Fruit fly (Drosophila melanogaster) whole organism, embryonic: ENCODE measurements around the gene Rrp45.

ENCODE experiments used
- Blimp-1 ChIP-seq: fragments of 200-800 bp; sonication (Bioruptor generic); optimal IDR thresholded peaks from 3 replicates; lab custom pipeline; 2018; ENCODE audit warnings: missing biosample characterization, missing genetic modification characterization, mild to moderate bottlenecking, moderate library complexity, missing genetic modification reagents
- Bteb2 ChIP-seq: fragments of 200-800 bp; sonication (Bioruptor generic); optimal IDR thresholded peaks from 2 replicates; lab custom pipeline; 2016; ENCODE audit warnings: missing biosample characterization, missing genetic modification characterization
- CG10959 ChIP-seq: fragments of 200-800 bp; sonication (Bioruptor generic); IDR thresholded peaks from 2 replicates; pipeline ENCODE4 v1.3.6; 2022; ENCODE audit warnings: missing biosample characterization, missing genetic modification characterization
- CG12155 ChIP-seq: fragments of 200-800 bp; sonication (Bioruptor generic); optimal IDR thresholded peaks from 3 replicates; lab custom pipeline; 2016; ENCODE audit warnings: missing biosample characterization, missing genetic modification characterization
- CG12236 ChIP-seq: fragments of 200-800 bp; sonication (Bioruptor generic); optimal IDR thresholded peaks from 2 replicates; lab custom pipeline; 2016; ENCODE audit warnings: missing biosample characterization, missing genetic modification characterization
- CG1233 ChIP-seq: fragments of 200-800 bp; sonication (Bioruptor generic); optimal IDR thresholded peaks from 4 replicates; lab custom pipeline; 2018; ENCODE audit warnings: missing biosample characterization, mild to moderate bottlenecking, missing genetic modification characterization
- CG13296 ChIP-seq: fragments of 200-800 bp; sonication (Bioruptor generic); optimal IDR thresholded peaks from 3 replicates; lab custom pipeline; 2018; ENCODE audit warnings: missing biosample characterization, mild to moderate bottlenecking, missing genetic modification characterization
- CG13424 ChIP-seq: fragments of 200-800 bp; sonication (Bioruptor generic); optimal IDR thresholded peaks from 2 replicates; lab custom pipeline; 2019; ENCODE audit warnings: missing biosample characterization, mild to moderate bottlenecking, missing genetic modification characterization, moderate library complexity
- CG13894 ChIP-seq: fragments of 200-800 bp; sonication (Bioruptor generic); optimal IDR thresholded peaks from 3 replicates; lab custom pipeline; 2018; ENCODE audit warnings: missing biosample characterization, mild to moderate bottlenecking, missing genetic modification characterization, moderate library complexity
- CG1529 ChIP-seq: fragments of 200-800 bp; sonication (Bioruptor generic); optimal IDR thresholded peaks from 3 replicates; lab custom pipeline; 2018; ENCODE audit warnings: missing biosample characterization, missing genetic modification characterization
- CG1603 ChIP-seq: fragments of 200-800 bp; sonication (Bioruptor generic); optimal IDR thresholded peaks from 2 replicates; lab custom pipeline; 2019; ENCODE audit warnings: missing biosample characterization, mild to moderate bottlenecking, missing genetic modification characterization, moderate library complexity
- CG16813 ChIP-seq: fragments of 200-800 bp; sonication (Bioruptor generic); IDR thresholded peaks from 3 replicates; pipeline ENCODE4 v1.3.6; 2022; ENCODE audit warnings: missing biosample characterization, missing genetic modification characterization; ENCODE audit not compliant: partially characterized antibody
- CG16863 ChIP-seq: fragments of 200-800 bp; sonication (Bioruptor generic); optimal IDR thresholded peaks from 3 replicates; lab custom pipeline; 2016; ENCODE audit warnings: missing biosample characterization, missing genetic modification characterization
- CG1832 ChIP-seq: fragments of 200-800 bp; sonication (Bioruptor generic); optimal IDR thresholded peaks from 2 replicates; lab custom pipeline; 2017; ENCODE audit warnings: missing biosample characterization, mild to moderate bottlenecking, missing genetic modification characterization, inconsistent platforms
- CG18599 ChIP-seq: fragments of 200-800 bp; sonication (Bioruptor generic); optimal IDR thresholded peaks from 3 replicates; lab custom pipeline; 2017; ENCODE audit warnings: missing biosample characterization, missing genetic modification characterization, mild to moderate bottlenecking, moderate library complexity, missing genetic modification reagents
- CG18619 ChIP-seq: fragments of 200-800 bp; sonication (Bioruptor generic); optimal IDR thresholded peaks from 3 replicates; lab custom pipeline; 2017; ENCODE audit warnings: missing biosample characterization, mild to moderate bottlenecking, missing genetic modification characterization
- CG2678 ChIP-seq: fragments of 200-800 bp; sonication (Bioruptor generic); optimal IDR thresholded peaks from 3 replicates; lab custom pipeline; 2019; ENCODE audit warnings: missing biosample characterization, mild to moderate bottlenecking, missing genetic modification characterization, moderate library complexity
- CG2889 ChIP-seq: fragments of 200-800 bp; sonication (Bioruptor generic); IDR thresholded peaks from 3 replicates; pipeline ENCODE4 v1.3.6; 2022; ENCODE audit warnings: missing biosample characterization, missing genetic modification characterization
- CG33557 ChIP-seq: fragments of 200-800 bp; sonication (Bioruptor generic); optimal IDR thresholded peaks from 2 replicates; lab custom pipeline; 2019; ENCODE audit warnings: missing biosample characterization, mild to moderate bottlenecking, missing genetic modification characterization, moderate library complexity
- CG4404 ChIP-seq: fragments of 200-800 bp; sonication (Bioruptor generic); IDR thresholded peaks from 2 replicates; pipeline ENCODE4 v1.3.6; 2022; ENCODE audit warnings: missing biosample characterization, missing genetic modification characterization
- CG4820 ChIP-seq: fragments of 200-800 bp; sonication (Bioruptor generic); optimal IDR thresholded peaks from 3 replicates; lab custom pipeline; 2016; ENCODE audit warnings: missing biosample characterization, missing genetic modification characterization
- CG7745 ChIP-seq: fragments of 200-800 bp; sonication (Bioruptor generic); optimal IDR thresholded peaks from 2 replicates; lab custom pipeline; 2018; ENCODE audit warnings: missing biosample characterization, mild to moderate bottlenecking, missing genetic modification characterization, moderate library complexity
- CHES-1-like ChIP-seq: fragments of 200-800 bp; sonication (Bioruptor generic); optimal IDR thresholded peaks from 2 replicates; lab custom pipeline; 2016; ENCODE audit warnings: missing biosample characterization, missing genetic modification characterization
- Deaf1 ChIP-seq: fragments of 200-800 bp; optimal IDR thresholded peaks from 3 replicates; lab custom pipeline; 2019; ENCODE audit warnings: missing biosample characterization, mild to moderate bottlenecking, missing genetic modification characterization, moderate library complexity
- Dfd ChIP-seq, 2 experiments: fragments of >200 bp; optimal IDR thresholded peaks; 2 replicates each; lab custom pipeline; 2017; ENCODE audit warnings: missing biosample characterization in 2 of 2, missing genetic modification characterization in 2 of 2
- Gsc ChIP-seq: fragments of 200-800 bp; sonication (Bioruptor generic); IDR thresholded peaks from 2 replicates; pipeline ENCODE4 v1.3.6; 2022; ENCODE audit warnings: missing biosample characterization, missing genetic modification characterization
- Hr39 ChIP-seq: fragments of >200 bp; optimal IDR thresholded peaks from 2 replicates; lab custom pipeline; 2017
- Stat92E ChIP-seq, 3 experiments: fragments of >200 bp in 2 of 3; fragments of 200-800 bp in 1 of 3; sonication (Bioruptor generic) in 1 of 3; optimal IDR thresholded peaks; 2 replicates each; lab custom pipeline; 2017 to 2019; ENCODE audit warnings: missing biosample characterization in 3 of 3, missing genetic modification characterization in 3 of 3, mild to moderate bottlenecking in 1 of 3, moderate library complexity in 1 of 3
- bigmax ChIP-seq: fragments of 200-800 bp; sonication (Bioruptor generic); optimal IDR thresholded peaks from 2 replicates; lab custom pipeline; 2018; ENCODE audit warnings: missing biosample characterization, mild to moderate bottlenecking, missing genetic modification characterization
- corto ChIP-seq: fragments of 200-800 bp; sonication (Bioruptor generic); optimal IDR thresholded peaks from 2 replicates; lab custom pipeline; 2016; ENCODE audit warnings: missing biosample characterization, mild to moderate bottlenecking, missing genetic modification characterization, moderate library complexity
- dmrt11E ChIP-seq: fragments of 200-800 bp; sonication (Bioruptor generic); optimal IDR thresholded peaks from 3 replicates; lab custom pipeline; 2018; ENCODE audit warnings: missing biosample characterization, mild to moderate bottlenecking, missing genetic modification characterization, moderate library complexity
- dmrt99B ChIP-seq: fragments of 200-800 bp; sonication (Bioruptor generic); optimal IDR thresholded peaks from 2 replicates; lab custom pipeline; 2018; ENCODE audit warnings: missing biosample characterization, mild to moderate bottlenecking, missing genetic modification characterization, moderate library complexity
- fd96Cb ChIP-seq: fragments of 200-800 bp; sonication (Bioruptor generic); optimal IDR thresholded peaks from 2 replicates; lab custom pipeline; 2018; ENCODE audit warnings: missing biosample characterization, mild to moderate bottlenecking, missing genetic modification characterization, moderate library complexity
- gcm2 ChIP-seq: fragments of 200-800 bp; sonication (Bioruptor generic); optimal IDR thresholded peaks from 2 replicates; lab custom pipeline; 2016; ENCODE audit warnings: missing biosample characterization, missing genetic modification characterization
- grau ChIP-seq: fragments of 200-800 bp; optimal IDR thresholded peaks from 3 replicates; lab custom pipeline; 2019; ENCODE audit warnings: missing biosample characterization, mild to moderate bottlenecking, missing genetic modification characterization, moderate library complexity
- nau ChIP-seq: fragments of 200-800 bp; sonication (Bioruptor generic); optimal IDR thresholded peaks from 3 replicates; lab custom pipeline; 2017; ENCODE audit warnings: missing biosample characterization, mild to moderate bottlenecking, missing genetic modification characterization, missing genetic modification reagents
- onecut ChIP-seq: fragments of 200-800 bp; sonication (Bioruptor generic); IDR thresholded peaks from 2 replicates; pipeline ENCODE4 v1.3.6; 2022; ENCODE audit warnings: missing biosample characterization, missing genetic modification characterization
- pfk ChIP-seq: fragments of 200-800 bp; sonication (Bioruptor generic); optimal IDR thresholded peaks from 2 replicates; lab custom pipeline; 2018; ENCODE audit warnings: missing biosample characterization, mild to moderate bottlenecking, missing genetic modification characterization, moderate library complexity
- phol ChIP-seq: fragments of 200-800 bp; sonication (Bioruptor generic); optimal IDR thresholded peaks from 3 replicates; lab custom pipeline; 2018; ENCODE audit warnings: missing biosample characterization, mild to moderate bottlenecking, missing genetic modification characterization, moderate library complexity
- pnt ChIP-seq: fragments of 200-800 bp; sonication (Bioruptor generic); optimal IDR thresholded peaks from 3 replicates; lab custom pipeline; 2016; ENCODE audit warnings: missing biosample characterization, missing genetic modification characterization
- ranshi ChIP-seq: fragments of 200-800 bp; sonication (Bioruptor generic); IDR thresholded peaks from 2 replicates; pipeline ENCODE4 v1.3.6; 2022; ENCODE audit warnings: missing biosample characterization, missing genetic modification characterization
- salm ChIP-seq: fragments of 200-800 bp; sonication (Bioruptor generic); optimal IDR thresholded peaks from 2 replicates; lab custom pipeline; 2018; ENCODE audit warnings: missing biosample characterization, mild to moderate bottlenecking, missing genetic modification characterization
- sd ChIP-seq: fragments of 200-800 bp; sonication (Bioruptor generic); optimal IDR thresholded peaks from 3 replicates; lab custom pipeline; 2018; ENCODE audit warnings: missing biosample characterization, mild to moderate bottlenecking, missing genetic modification characterization, moderate library complexity
- seq ChIP-seq: fragments of 200-800 bp; sonication (Bioruptor generic); IDR thresholded peaks from 2 replicates; pipeline ENCODE4 v1.3.6; 2022; ENCODE audit warnings: missing biosample characterization, missing genetic modification characterization
- sqz ChIP-seq: fragments of 200-800 bp; sonication (Bioruptor generic); optimal IDR thresholded peaks from 3 replicates; lab custom pipeline; 2018; ENCODE audit warnings: missing biosample characterization, mild to moderate bottlenecking, missing genetic modification characterization
- stwl ChIP-seq: fragments of 200-800 bp; sonication (Bioruptor generic); optimal IDR thresholded peaks from 3 replicates; lab custom pipeline; 2018; ENCODE audit warnings: missing biosample characterization, mild to moderate bottlenecking, missing genetic modification characterization, moderate library complexity
- tap ChIP-seq: fragments of 200-800 bp; optimal IDR thresholded peaks from 3 replicates; lab custom pipeline; 2019; ENCODE audit warnings: missing biosample characterization, mild to moderate bottlenecking, missing genetic modification characterization, moderate library complexity
- ttk ChIP-seq: fragments of 200-800 bp; sonication (Bioruptor generic); IDR thresholded peaks from 2 replicates; pipeline ENCODE4 v2.1.2; 2022; ENCODE audit warnings: missing biosample characterization, missing genetic modification characterization
- vfl ChIP-seq: fragments of 200-800 bp; sonication (Bioruptor generic); optimal IDR thresholded peaks from 2 replicates; lab custom pipeline; 2016; ENCODE audit warnings: missing biosample characterization, missing genetic modification characterization
- wdn ChIP-seq: fragments of 200-800 bp; sonication (Bioruptor generic); IDR thresholded peaks from 2 replicates; pipeline ENCODE4 v1.3.6; 2022; ENCODE audit warnings: missing biosample characterization, missing genetic modification characterization

Gene Rrp45

dm6 chrX:16811213-16811749 lies 20.2 kb upstream of the Rrp45 start, which contains the start of gene CG4829 (continued):
- peak; percentile 69 for TF ChIP-seq CG1529 (GFP tag; lab: Kevin White, UChicago)
- peak; percentile 92 for TF ChIP-seq tap
- TF ChIP-seq Deaf1 (tag; lab: Kevin White, UChicago) = peak; percentile 63
- no peak for TF ChIP-seq CG7745 (tag; lab: Kevin White, UChicago)
- peak; percentile 95 for TF ChIP-seq CG1603 (tag; lab: Kevin White, UChicago)
- peak; percentile 70 for TF ChIP-seq CG12155 (GFP tag; lab: Kevin White, UChicago)
- TF ChIP-seq ttk (GFP tag; lab: Robert Waterston, UW) = peak; percentile 84
- no peak for TF ChIP-seq Dfd (GFP tag; optimal IDR thresholded peaks at IDR 0.05; lab: Kevin White, UChicago)
- TF ChIP-seq pfk (GFP tag; lab: Kevin White, UChicago) = peak; percentile 7
- peak; percentile 78 for TF ChIP-seq CG10959 (GFP tag; lab: Robert Waterston, UW)
- TF ChIP-seq CG13424 (tag; lab: Kevin White, UChicago) = peak; percentile 92
- peak; percentile 84 for TF ChIP-seq Bteb2 (GFP tag; lab: Kevin White, UChicago)
- peak; percentile 70; the same call in 1 of the 2 replicates for TF ChIP-seq wdn
- peak; percentile 94 for TF ChIP-seq dmrt99B (tag; lab: Kevin White, UChicago)
- TF ChIP-seq Hr39 (lab: Kevin White, UChicago) = no peak
- peak; percentile 43; the same call in 1 of the 2 replicates for TF ChIP-seq CG4404 (GFP tag; lab: Robert Waterston, UW)
- peak; percentile 85 for TF ChIP-seq seq (GFP tag; lab: Robert Waterston, UW)
- peak; percentile 86 for TF ChIP-seq CG13296 (GFP tag; lab: Kevin White, UChicago)
- TF ChIP-seq CG16863 (GFP tag; lab: Kevin White, UChicago) = peak; percentile 82
- peak; percentile 76; the same call in 2 of the 3 replicates for TF ChIP-seq CG2889 (GFP tag; lab: Robert Waterston, UW)
- peak; percentile 5 for TF ChIP-seq stwl (tag; lab: Kevin White, UChicago)
- TF ChIP-seq CG13894 = peak; percentile 81
- TF ChIP-seq vfl (GFP tag; lab: Kevin White, UChicago) = peak; percentile 58
- TF ChIP-seq CG12236 = peak; percentile 63
- peak; percentile 85 for TF ChIP-seq CG1233 (GFP tag; lab: Kevin White, UChicago)
- TF ChIP-seq CG2678 (tag; lab: Kevin White, UChicago) = peak; percentile 94
- peak; percentile 88 for TF ChIP-seq CG4820 (GFP tag; lab: Kevin White, UChicago)
- TF ChIP-seq Blimp-1 (GFP tag; lab: Kevin White, UChicago) = peak; percentile 89
- peak; percentile 67 for TF ChIP-seq gcm2 (GFP tag; lab: Kevin White, UChicago)
- peak; percentile 87 for TF ChIP-seq grau (tag; lab: Kevin White, UChicago)
- peak; percentile 87 for TF ChIP-seq CG18599 (GFP tag; lab: Kevin White, UChicago)
- TF ChIP-seq sqz (GFP tag; lab: Kevin White, UChicago) = peak; percentile 88
- no peak for TF ChIP-seq CG16813 (GFP tag; lab: Robert Waterston, UW)
- TF ChIP-seq phol = peak; percentile 88
- peak; percentile 91 for TF ChIP-seq fd96Cb (tag; lab: Kevin White, UChicago)
- TF ChIP-seq CG33557 (GFP tag; lab: Kevin White, UChicago) = peak; percentile 52
- TF ChIP-seq Gsc = peak; percentile 64
- TF ChIP-seq nau (GFP tag; lab: Kevin White, UChicago) = peak; percentile 79
- peak; percentile 66 for TF ChIP-seq CHES-1-like (GFP tag; lab: Kevin White, UChicago)
- peak; percentile 66 for TF ChIP-seq sd (tag; lab: Kevin White, UChicago)
- no peak for TF ChIP-seq CG1832
- peak; percentile 79 for TF ChIP-seq pnt (GFP tag; lab: Kevin White, UChicago)
- TF ChIP-seq salm (tag; lab: Kevin White, UChicago) = peak; percentile 81
- TF ChIP-seq Stat92E (GFP tag; optimal IDR thresholded peaks at IDR 0.05; lab: Kevin White, UChicago) = no peak
- no peak for TF ChIP-seq corto (GFP tag; lab: Kevin White, UChicago)
- TF ChIP-seq onecut (GFP tag; lab: Robert Waterston, UW) = peak; percentile 83
- TF ChIP-seq ranshi (GFP tag; lab: Robert Waterston, UW) = peak; percentile 90
- TF ChIP-seq bigmax (GFP tag; lab: Kevin White, UChicago) = no peak
- peak; percentile 63 for TF ChIP-seq dmrt11E (tag; lab: Kevin White, UChicago)
- TF ChIP-seq CG18619 = peak; percentile 79
